Worm (Caenorhabditis elegans) whole organism, young adult: ENCODE measurements around the gene Y54F10BM.21.

Source experiments
- attf-5 ChIP-seq: fragments of 200-800 bp; sonication (Bioruptor generic); optimal IDR thresholded peaks from 2 replicates; lab custom pipeline; 2018; ENCODE audit warnings: mild to moderate bottlenecking, missing genetic modification characterization, missing compliant biosample characterization
- ceh-27 ChIP-seq: fragments of 200-800 bp; sonication (Bioruptor generic); optimal IDR thresholded peaks from 2 replicates; lab custom pipeline; 2018; ENCODE audit warnings: mild to moderate bottlenecking, missing genetic modification characterization, moderate library complexity, missing compliant biosample characterization
- sdz-38 ChIP-seq: sonication (generic microtip); optimal IDR thresholded peaks from 2 replicates; lab custom pipeline; 2016; ENCODE audit warnings: missing genotype, missing genetic modification characterization, missing compliant biosample characterization
- ztf-22 ChIP-seq: fragments of 200-800 bp; sonication (Bioruptor generic); optimal IDR thresholded peaks from 2 replicates; lab custom pipeline; 2018; ENCODE audit warnings: mild to moderate bottlenecking, missing genetic modification characterization, moderate library complexity, missing compliant biosample characterization
- ztf-6 ChIP-seq: fragments of 200-800 bp; sonication (Bioruptor generic); IDR thresholded peaks from 2 replicates; pipeline ENCODE4 v1.3.6; 2022; ENCODE audit warnings: missing genetic modification reagents, missing genetic modification characterization, missing compliant biosample characterization

DNA sequence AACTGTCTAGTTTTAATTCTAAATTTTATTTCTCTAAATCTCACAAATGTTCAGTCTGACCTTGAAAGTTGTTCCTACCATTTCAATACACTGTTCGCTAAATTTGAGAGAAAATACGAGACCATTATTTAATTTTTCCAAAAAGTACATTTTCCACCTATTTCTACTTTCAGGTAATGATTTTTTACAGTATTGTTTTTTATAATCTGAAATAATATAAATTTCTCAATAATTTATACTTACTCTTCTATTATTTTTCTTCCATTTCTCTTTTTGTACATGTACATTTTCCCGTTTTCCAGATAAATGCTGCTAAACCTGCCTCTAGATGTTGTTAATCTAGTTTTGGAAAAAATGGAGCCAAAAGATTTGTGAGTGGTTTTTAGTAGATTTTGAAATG lies 49.5 kb upstream of the Y54F10BM.21 start, which contains the start of gene fbxa-62:
- TF ChIP-seq attf-5 (GFP tag; lab: Kevin White, UChicago) = no peak
- no peak for TF ChIP-seq ztf-6
- no peak for TF ChIP-seq ceh-27 (GFP tag; lab: Kevin White, UChicago)
- TF ChIP-seq ztf-22 (GFP tag; lab: Kevin White, UChicago) = no peak
- no peak for TF ChIP-seq sdz-38 (tag; lab: Kevin White, UChicago)
